Fruit fly (Drosophila melanogaster): ENCODE data around the gene CG5731.

CG5731 gene

dm6 chr2L:10208799-10209794 is at the start of gene CG5731:
Gene CG5731, minus strand, starts transcription at chr2L:10209744.
- no peak for TF ChIP-seq CG8478 (optimal IDR thresholded peaks at IDR 0.05)
- no peak for TF ChIP-seq EcR (GFP tag; optimal IDR thresholded peaks at IDR 0.05)
- TF ChIP-seq Dll (optimal IDR thresholded peaks at IDR 0.05): no peak
- no peak for TF ChIP-seq usp (GFP tag; optimal IDR thresholded peaks at IDR 0.05)
- no peak for TF ChIP-seq pan (optimal IDR thresholded peaks at IDR 0.05)
- no peak for TF ChIP-seq psq (optimal IDR thresholded peaks at IDR 0.05)

DNA sequence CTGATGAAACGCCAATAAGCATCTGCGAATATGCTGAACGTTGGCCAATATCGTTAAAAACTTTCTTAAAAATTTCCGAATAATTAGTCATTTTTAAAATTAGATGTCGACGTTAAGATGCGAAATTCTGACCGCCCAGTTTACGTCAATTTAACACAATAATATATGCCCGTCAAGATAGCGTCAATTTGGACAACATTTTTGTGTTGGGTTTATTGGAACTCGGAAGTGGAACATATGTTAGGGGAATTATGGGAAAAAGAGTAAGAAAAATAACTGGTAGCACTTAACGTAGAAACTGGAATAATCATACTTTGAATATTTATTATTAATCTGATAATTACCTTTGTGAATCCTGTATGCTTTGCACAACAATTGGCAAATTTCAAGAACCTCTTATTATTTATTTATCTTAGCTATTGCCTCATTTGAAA is 46.2 kb upstream of the CG5731 start, which contains the start of gene CG5676:
Gene CG5676 (minus strand): TSS at position 167 of the 434 bp plus-strand sequence.
- TF ChIP-seq usp (GFP tag; optimal IDR thresholded peaks at IDR 0.05) (no peak), CG8478 (optimal IDR thresholded peaks at IDR 0.05) (no peak), pan (optimal IDR thresholded peaks at IDR 0.05) (no peak), psq (optimal IDR thresholded peaks at IDR 0.05) (no peak), EcR (GFP tag; optimal IDR thresholded peaks at IDR 0.05) (no peak), Dll (optimal IDR thresholded peaks at IDR 0.05) (no peak)

DNA sequence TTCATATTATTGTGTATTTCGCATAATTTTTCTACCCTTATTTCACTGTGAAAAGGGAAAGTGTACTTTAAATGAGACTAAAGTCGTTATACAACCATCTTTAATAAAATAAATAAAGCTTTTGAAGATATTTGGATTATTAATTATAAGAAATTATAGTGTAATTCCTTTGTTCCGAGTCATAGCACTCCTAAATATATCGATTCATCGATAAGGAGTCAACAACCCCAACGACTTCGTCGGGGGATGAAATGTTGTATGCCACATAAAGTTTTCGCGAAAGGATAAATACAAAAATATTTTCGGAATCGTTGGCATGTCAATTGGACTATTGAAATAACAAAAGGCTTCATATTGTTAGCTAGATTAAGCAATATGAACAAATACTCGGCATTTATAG is 42.0 kb upstream of the CG5731 start, which contains the start of gene Ror:
Gene Ror (plus strand): TSS at position 252 of the 400 bp plus-strand sequence.
- no peak for TF ChIP-seq EcR (GFP tag; optimal IDR thresholded peaks at IDR 0.05)
- TF ChIP-seq CG8478 (optimal IDR thresholded peaks at IDR 0.05): no peak
- no peak for TF ChIP-seq pan (optimal IDR thresholded peaks at IDR 0.05)
- TF ChIP-seq Dll (optimal IDR thresholded peaks at IDR 0.05): no peak
- TF ChIP-seq psq (optimal IDR thresholded peaks at IDR 0.05): no peak
- TF ChIP-seq usp (GFP tag; optimal IDR thresholded peaks at IDR 0.05): no peak

DNA sequence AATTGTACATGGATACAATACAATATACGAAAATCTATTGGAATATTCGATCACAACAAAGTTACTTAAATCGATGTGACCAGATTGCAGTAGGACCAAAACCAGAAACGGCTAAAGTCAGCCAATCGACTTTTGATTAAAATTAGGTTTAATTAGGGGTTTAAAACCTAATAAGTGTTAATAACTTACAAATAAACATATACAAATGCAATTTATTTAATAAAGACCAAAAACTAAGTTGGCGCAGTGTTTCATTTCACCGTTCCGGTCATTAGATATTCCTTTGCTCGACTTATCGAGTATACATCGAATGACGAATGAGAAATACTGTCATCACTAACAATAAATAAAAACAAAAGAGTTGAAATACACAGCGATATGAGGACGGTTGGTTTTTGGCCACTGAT is 40.9 kb upstream of the CG5731 start, which contains the start of the genes bsk and CG31717:
Gene bsk (minus strand): TSS at position 61 of the 407 bp plus-strand sequence.
Gene CG31717 (plus strand): TSS at position 297 of the 407 bp plus-strand sequence.
- no peak for TF ChIP-seq pan (optimal IDR thresholded peaks at IDR 0.05)
- TF ChIP-seq usp (GFP tag; optimal IDR thresholded peaks at IDR 0.05): no peak
- no peak for TF ChIP-seq Dll (optimal IDR thresholded peaks at IDR 0.05)
- no peak for TF ChIP-seq EcR (GFP tag; optimal IDR thresholded peaks at IDR 0.05)
- TF ChIP-seq psq (optimal IDR thresholded peaks at IDR 0.05): no peak
- no peak for TF ChIP-seq CG8478 (optimal IDR thresholded peaks at IDR 0.05)

DNA sequence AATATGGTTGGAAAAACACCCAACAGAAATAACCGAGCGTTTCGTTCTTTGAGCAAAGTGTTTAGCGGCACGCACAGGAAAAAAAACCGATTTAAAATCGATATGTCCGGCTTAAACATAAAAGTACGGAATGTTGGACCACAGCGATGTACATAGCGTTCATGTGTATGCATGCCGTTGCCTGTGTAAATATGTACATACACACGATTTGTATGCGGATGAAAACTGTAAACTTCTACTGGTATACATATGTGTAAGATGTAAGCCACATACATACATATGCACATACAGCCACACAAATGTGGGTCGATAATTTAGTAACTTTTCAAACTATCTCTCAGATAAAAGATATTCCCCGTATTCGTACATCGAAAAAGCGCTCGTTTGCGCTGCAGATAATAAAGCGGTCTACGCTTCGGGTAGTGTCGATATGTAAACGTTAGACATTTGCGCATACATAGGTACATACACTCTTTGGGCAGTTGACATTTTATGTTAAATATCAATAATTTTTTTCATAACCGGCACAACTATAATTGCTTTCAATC is 40.2 kb upstream of the CG5731 start:
- no peak for TF ChIP-seq usp (GFP tag; optimal IDR thresholded peaks at IDR 0.05)
- no peak for TF ChIP-seq pan (optimal IDR thresholded peaks at IDR 0.05)
- no peak for TF ChIP-seq psq (optimal IDR thresholded peaks at IDR 0.05)
- no peak for TF ChIP-seq CG8478 (optimal IDR thresholded peaks at IDR 0.05)

- TF ChIP-seq CG8478 (optimal IDR thresholded peaks at IDR 0.05): no peak
- TF ChIP-seq usp (GFP tag; optimal IDR thresholded peaks at IDR 0.05): no peak
- no peak for TF ChIP-seq psq (optimal IDR thresholded peaks at IDR 0.05)
- no peak for TF ChIP-seq pan (optimal IDR thresholded peaks at IDR 0.05)
- TF ChIP-seq Dll (optimal IDR thresholded peaks at IDR 0.05): no peak
- TF ChIP-seq EcR (GFP tag; optimal IDR thresholded peaks at IDR 0.05): no peak
Observed at dm6 chr2L:10246785-10247190, 37.2 kb upstream of the CG5731 start, which contains the start of gene chico. Gene chico, minus strand, starts transcription at chr2L:10247078.

dm6 chr2L:10238726-10239652 is 29.4 kb upstream of the CG5731 start, which contains the start of gene me31B:
Gene me31B, plus strand, starts transcription at chr2L:10239341.
- TF ChIP-seq psq (optimal IDR thresholded peaks at IDR 0.05) (no peak), Dll (optimal IDR thresholded peaks at IDR 0.05) (no peak), EcR (GFP tag; optimal IDR thresholded peaks at IDR 0.05) (no peak), CG8478 (optimal IDR thresholded peaks at IDR 0.05) (no peak), pan (optimal IDR thresholded peaks at IDR 0.05) (no peak), usp (GFP tag; optimal IDR thresholded peaks at IDR 0.05) (no peak)

dm6 chr2L:10237725-10238446 is 28.3 kb upstream of the CG5731 start, which contains the start of gene mthl15:
Gene mthl15, minus strand, starts transcription at chr2L:10238317.
- no peak for TF ChIP-seq usp (GFP tag; optimal IDR thresholded peaks at IDR 0.05)
- TF ChIP-seq EcR (GFP tag; optimal IDR thresholded peaks at IDR 0.05): no peak
- no peak for TF ChIP-seq CG8478 (optimal IDR thresholded peaks at IDR 0.05)
- TF ChIP-seq psq (optimal IDR thresholded peaks at IDR 0.05): no peak
- peak; percentile 8 for TF ChIP-seq pan (optimal IDR thresholded peaks at IDR 0.05)
- TF ChIP-seq Dll (optimal IDR thresholded peaks at IDR 0.05): no peak

DNA sequence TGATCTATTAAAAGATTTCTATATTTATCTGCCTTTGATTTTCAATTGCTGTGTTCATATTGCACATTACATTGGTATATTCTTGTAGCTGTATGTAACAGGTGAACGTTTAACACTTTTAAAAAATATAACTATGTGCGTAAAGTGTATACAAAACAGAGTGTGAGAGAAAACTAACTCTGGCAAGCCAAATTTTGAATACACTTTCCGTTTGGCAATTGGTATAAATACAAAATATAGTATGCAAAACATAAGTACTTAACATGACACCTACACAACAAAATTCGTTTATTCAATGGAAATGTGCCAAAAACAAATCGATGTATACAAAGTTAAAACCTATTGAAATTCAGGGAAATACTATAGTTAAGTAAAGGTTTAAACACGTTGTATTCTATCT is 23.3 kb upstream of the CG5731 start:
- no peak for TF ChIP-seq usp (GFP tag; optimal IDR thresholded peaks at IDR 0.05)
- no peak for TF ChIP-seq EcR (GFP tag; optimal IDR thresholded peaks at IDR 0.05)
- TF ChIP-seq CG8478 (optimal IDR thresholded peaks at IDR 0.05): no peak

- TF ChIP-seq EcR (GFP tag; optimal IDR thresholded peaks at IDR 0.05): no peak
- TF ChIP-seq Dll (optimal IDR thresholded peaks at IDR 0.05): no peak
- TF ChIP-seq pan (optimal IDR thresholded peaks at IDR 0.05): no peak
- no peak for TF ChIP-seq usp (GFP tag; optimal IDR thresholded peaks at IDR 0.05)
- no peak for TF ChIP-seq CG8478 (optimal IDR thresholded peaks at IDR 0.05)
- no peak for TF ChIP-seq psq (optimal IDR thresholded peaks at IDR 0.05)
Observed at dm6 chr2L:10232152-10232816, 22.7 kb upstream of the CG5731 start, which contains the start of gene eEF1delta. Gene eEF1delta, plus strand, starts transcription at chr2L:10232507.
